Worm (Caenorhabditis elegans) whole organism, L2 larva: ENCODE results near the gene C16C8.22.

Source experiments
- C34F6.9 ChIP-seq: fragments of 150-350 bp; optimal IDR thresholded peaks from 2 replicates; lab custom pipeline; 2014; ENCODE audit warnings: missing biosample characterization, missing genetic modification characterization
- F13H6.1 ChIP-seq: sonication (generic microtip); optimal IDR thresholded peaks from 2 replicates; lab custom pipeline; 2016; ENCODE audit warnings: missing genetic modification characterization, missing compliant biosample characterization
- Y55F3AM.14 ChIP-seq: fragments of 200-800 bp; sonication (Bioruptor generic); optimal IDR thresholded peaks from 2 replicates; lab custom pipeline; 2018; ENCODE audit warnings: mild to moderate bottlenecking, missing genetic modification characterization, missing compliant biosample characterization
- ZK546.5 ChIP-seq: sonication (generic microtip); optimal IDR thresholded peaks from 2 replicates; lab custom pipeline; 2017; ENCODE audit warnings: missing biosample characterization, missing genetic modification characterization
- alr-1 ChIP-seq: fragments of 150-350 bp; optimal IDR thresholded peaks from 2 replicates; lab custom pipeline; 2014; ENCODE audit warnings: missing biosample characterization, missing genetic modification characterization
- aly-2 ChIP-seq: fragments of 150-350 bp; optimal IDR thresholded peaks from 2 replicates; lab custom pipeline; 2014; ENCODE audit warnings: missing biosample characterization, missing genetic modification characterization
- ama-1 ChIP-seq: fragments of 150-350 bp; optimal IDR thresholded peaks from 2 replicates; lab custom pipeline; 2018; ENCODE audit warnings: inconsistent platforms
- blmp-1 ChIP-seq: sonication (generic microtip); optimal IDR thresholded peaks from 2 replicates; lab custom pipeline; 2017; ENCODE audit warnings: missing genetic modification characterization, mild to moderate bottlenecking, missing compliant biosample characterization, antibody characterized with exemption, moderate library complexity; ENCODE audit not compliant: insufficient read depth
- crh-2 ChIP-seq: sonication (generic microtip); optimal IDR thresholded peaks from 2 replicates; lab custom pipeline; 2017; ENCODE audit warnings: missing biosample characterization, missing genetic modification characterization
- elt-1 ChIP-seq: fragments of 150-350 bp; optimal IDR thresholded peaks from 2 replicates; lab custom pipeline; 2014; ENCODE audit warnings: missing biosample characterization, missing genetic modification characterization
- elt-3 ChIP-seq: sonication (generic microtip); optimal IDR thresholded peaks from 2 replicates; lab custom pipeline; 2017; ENCODE audit warnings: missing biosample characterization, missing genetic modification characterization
- gmeb-1 ChIP-seq: fragments of 150-350 bp; optimal IDR thresholded peaks from 2 replicates; lab custom pipeline; 2014; ENCODE audit warnings: missing biosample characterization, missing genetic modification characterization
- lin-11 ChIP-seq: fragments of 150-350 bp; sonication (generic microtip); optimal IDR thresholded peaks from 2 replicates; lab custom pipeline; 2014; ENCODE audit warnings: missing biosample characterization, missing genetic modification characterization, inconsistent platforms, mixed read lengths
- lin-13 ChIP-seq: fragments of 150-350 bp; optimal IDR thresholded peaks from 2 replicates; lab custom pipeline; 2014; ENCODE audit warnings: missing biosample characterization, missing genetic modification reagents, missing genetic modification characterization
- lin-39 ChIP-seq: fragments of 150-350 bp; optimal IDR thresholded peaks from 2 replicates; lab custom pipeline; 2014; ENCODE audit warnings: missing biosample characterization, missing genetic modification reagents, missing genetic modification characterization
- lsy-2 ChIP-seq, 2 experiments: fragments of 150-350 bp in 1 of 2; sonication (generic microtip) in 1 of 2; optimal IDR thresholded peaks; 2 replicates each; lab custom pipeline; 2014 to 2017; ENCODE audit warnings: missing biosample characterization in 2 of 2, missing genetic modification characterization in 2 of 2
- mab-5 ChIP-seq: fragments of 150-350 bp; optimal IDR thresholded peaks from 2 replicates; lab custom pipeline; 2014; ENCODE audit warnings: missing biosample characterization, missing genetic modification characterization
- mdl-1 ChIP-seq, 2 experiments: fragments of 150-350 bp in 1 of 2; sonication (generic microtip) in 1 of 2; optimal IDR thresholded peaks; 2 replicates each; lab custom pipeline; 2017; ENCODE audit warnings: missing biosample characterization in 2 of 2, missing genetic modification characterization in 2 of 2
- nhr-12 ChIP-seq: fragments of 150-350 bp; optimal IDR thresholded peaks from 2 replicates; lab custom pipeline; 2014; ENCODE audit warnings: missing biosample characterization, missing genetic modification characterization
- nhr-129 ChIP-seq: fragments of 150-350 bp; optimal IDR thresholded peaks from 2 replicates; lab custom pipeline; 2014; ENCODE audit warnings: missing biosample characterization, missing genetic modification characterization
- nhr-25 ChIP-seq: fragments of 150-350 bp; sonication (generic microtip); optimal IDR thresholded peaks from 3 replicates; lab custom pipeline; 2014; ENCODE audit warnings: missing biosample characterization, missing genetic modification characterization
- nhr-6 ChIP-seq: fragments of 150-350 bp; optimal IDR thresholded peaks from 2 replicates; lab custom pipeline; 2014; ENCODE audit warnings: missing biosample characterization, missing genetic modification characterization
- snpc-4 ChIP-seq: fragments of 150-350 bp; optimal IDR thresholded peaks from 2 replicates; lab custom pipeline; 2014; ENCODE audit warnings: missing biosample characterization, missing genetic modification characterization
- unc-39 ChIP-seq: fragments of 150-350 bp; optimal IDR thresholded peaks from 2 replicates; lab custom pipeline; 2014; ENCODE audit warnings: missing biosample characterization, missing genetic modification characterization
- unc-55 ChIP-seq: fragments of 150-350 bp; sonication (generic microtip); optimal IDR thresholded peaks from 3 replicates; lab custom pipeline; 2014; ENCODE audit warnings: missing biosample characterization, missing genetic modification reagents, missing genetic modification characterization
- unc-62 ChIP-seq: fragments of 150-350 bp; optimal IDR thresholded peaks from 2 replicates; lab custom pipeline; 2014; ENCODE audit warnings: missing biosample characterization, missing genetic modification reagents, missing genetic modification characterization
- zag-1 ChIP-seq: fragments of 150-350 bp; optimal IDR thresholded peaks from 2 replicates; lab custom pipeline; 2014; ENCODE audit warnings: missing biosample characterization, missing genetic modification characterization
- ztf-1 ChIP-seq: fragments of 200-800 bp; sonication (Bioruptor generic); conservative IDR thresholded peaks from 2 replicates; pipeline ENCODE4 v1.3.6; 2022; ENCODE audit warnings: missing genetic modification characterization, missing compliant biosample characterization
- ztf-4 ChIP-seq: fragments of 150-350 bp; optimal IDR thresholded peaks from 2 replicates; lab custom pipeline; 2014; ENCODE audit warnings: missing biosample characterization, missing genetic modification characterization

C16C8.22 gene

DNA sequence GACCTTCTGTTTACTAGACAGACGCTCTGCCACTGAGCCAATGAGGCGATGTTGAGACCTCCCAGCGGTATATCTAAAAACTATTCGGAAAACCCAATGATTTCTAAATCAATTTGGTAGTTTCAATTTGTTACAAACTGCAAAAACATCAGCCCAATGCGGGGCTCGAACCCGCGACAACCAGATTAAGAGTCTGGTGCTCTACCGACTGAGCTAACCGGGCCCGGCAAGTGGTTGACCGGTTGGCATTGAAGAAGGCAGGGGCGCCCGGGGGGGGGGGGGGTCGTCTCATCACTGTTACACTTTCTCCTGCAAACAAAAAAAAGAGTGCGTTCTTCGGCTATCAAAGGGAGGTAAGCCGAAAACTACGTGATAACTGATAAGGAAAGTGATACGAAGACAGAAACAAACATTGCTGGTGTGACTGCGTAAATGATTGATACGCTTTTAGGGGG lies 3.8 kb downstream of the C16C8.22 start (continued):
- TF ChIP-seq zag-1 (tag; lab: Kevin White, UChicago), result no peak
- peak; percentile 12 for TF ChIP-seq nhr-129 (tag; lab: Kevin White, UChicago)
- no peak for TF ChIP-seq alr-1
- no peak for TF ChIP-seq ZK546.5
- TF ChIP-seq blmp-1 (tag; lab: Kevin White, UChicago), result no peak
- no peak for TF ChIP-seq ama-1 (lab: Kevin White, UChicago)
- TF ChIP-seq lin-11 (tag; lab: Kevin White, UChicago), result no peak
- no peak for TF ChIP-seq elt-3 (tag; lab: Kevin White, UChicago)
- TF ChIP-seq ztf-4, result no peak
- no peak for TF ChIP-seq mdl-1 (tag; optimal IDR thresholded peaks at IDR 0.05; lab: Kevin White, UChicago)
- no peak for TF ChIP-seq unc-62 (GFP tag; lab: Kevin White, UChicago)
- no peak for TF ChIP-seq snpc-4 (tag; lab: Kevin White, UChicago)
- TF ChIP-seq nhr-6, result no peak
- no peak for TF ChIP-seq mab-5 (tag; lab: Kevin White, UChicago)
- no peak for TF ChIP-seq lsy-2 (tag; optimal IDR thresholded peaks at IDR 0.05; lab: Kevin White, UChicago)
- no peak for TF ChIP-seq elt-1 (tag; lab: Kevin White, UChicago)

DNA sequence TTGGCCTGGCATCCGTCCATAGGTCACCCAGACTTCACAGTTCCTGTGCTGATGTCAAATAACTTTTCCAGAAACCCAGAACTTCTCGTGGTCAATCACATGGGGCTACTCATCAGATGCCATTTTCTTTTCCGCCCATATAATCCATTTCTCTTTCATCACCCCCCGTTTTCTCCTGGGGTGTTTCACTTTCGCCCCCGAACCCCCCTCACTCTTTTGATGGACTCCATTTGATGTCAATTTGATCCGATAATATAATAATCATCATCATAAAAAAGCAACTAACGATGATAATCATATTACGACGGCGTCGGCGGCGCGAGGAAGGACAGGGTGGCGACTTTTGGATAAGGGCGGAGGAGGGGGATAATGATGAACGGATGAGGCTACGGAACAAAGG lies 4.8 kb downstream of the C16C8.22 start:
- TF ChIP-seq blmp-1 (tag; lab: Kevin White, UChicago) (peak; percentile 39), Y55F3AM.14 (no peak)

DNA sequence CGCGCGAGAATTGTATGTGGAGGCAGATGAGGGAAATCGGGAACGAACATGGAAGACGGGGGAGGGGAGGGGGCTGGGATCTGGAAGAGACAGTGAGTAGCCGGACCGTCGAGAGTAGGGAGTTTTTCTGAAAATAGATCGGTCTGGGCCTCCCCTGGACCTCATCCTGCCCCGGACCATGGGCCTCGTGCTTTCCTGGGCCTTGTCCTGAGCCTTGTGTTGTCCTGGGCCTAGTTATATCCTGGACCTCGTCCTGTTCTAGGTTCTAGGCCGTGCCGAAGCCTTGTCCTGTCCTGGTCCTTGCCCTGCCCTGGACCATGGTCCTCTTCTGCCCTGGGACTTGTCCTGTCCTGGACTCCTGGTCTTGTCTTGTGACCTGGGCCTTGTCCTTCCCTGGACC lies 5.7 kb downstream of the C16C8.22 start:
- TF ChIP-seq gmeb-1 (tag; lab: Kevin White, UChicago), result no peak
- TF ChIP-seq alr-1, result no peak
- TF ChIP-seq C34F6.9 (tag; lab: Kevin White, UChicago), result no peak
- TF ChIP-seq elt-3 (tag; lab: Kevin White, UChicago), result no peak
- TF ChIP-seq mdl-1 (tag; optimal IDR thresholded peaks at IDR 0.05; lab: Kevin White, UChicago), result no peak

DNA sequence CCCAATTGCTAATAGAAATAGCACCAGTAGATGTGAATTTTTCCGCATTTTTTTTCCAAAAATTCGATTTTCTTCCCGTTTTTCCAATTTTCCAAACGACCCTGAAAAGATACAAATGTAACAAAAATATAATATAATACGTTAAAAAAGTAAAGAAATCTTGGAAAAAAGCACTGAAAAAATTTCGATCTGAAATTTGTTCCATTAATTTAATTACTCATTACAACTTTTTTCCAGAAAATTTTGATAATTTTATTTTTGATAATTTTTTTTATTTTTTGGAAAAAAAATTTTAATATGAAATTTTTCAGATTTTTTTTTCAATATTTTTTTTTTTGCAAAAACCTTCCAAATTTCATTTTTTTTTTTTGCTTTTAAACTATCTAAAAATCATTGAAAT lies 6.6 kb downstream of the C16C8.22 start, which contains the start of gene skpo-2:
skpo-2 (minus strand) TSS at position 101 of the 400 bp plus-strand sequence.
- no peak for TF ChIP-seq nhr-25 (tag; lab: Kevin White, UChicago)
- no peak for TF ChIP-seq unc-39 (tag; lab: Kevin White, UChicago)
- TF ChIP-seq elt-3 (tag; lab: Kevin White, UChicago), result no peak
- TF ChIP-seq mab-5 (tag; lab: Kevin White, UChicago), result no peak
- TF ChIP-seq lin-39 (tag; lab: Kevin White, UChicago), result no peak

DNA sequence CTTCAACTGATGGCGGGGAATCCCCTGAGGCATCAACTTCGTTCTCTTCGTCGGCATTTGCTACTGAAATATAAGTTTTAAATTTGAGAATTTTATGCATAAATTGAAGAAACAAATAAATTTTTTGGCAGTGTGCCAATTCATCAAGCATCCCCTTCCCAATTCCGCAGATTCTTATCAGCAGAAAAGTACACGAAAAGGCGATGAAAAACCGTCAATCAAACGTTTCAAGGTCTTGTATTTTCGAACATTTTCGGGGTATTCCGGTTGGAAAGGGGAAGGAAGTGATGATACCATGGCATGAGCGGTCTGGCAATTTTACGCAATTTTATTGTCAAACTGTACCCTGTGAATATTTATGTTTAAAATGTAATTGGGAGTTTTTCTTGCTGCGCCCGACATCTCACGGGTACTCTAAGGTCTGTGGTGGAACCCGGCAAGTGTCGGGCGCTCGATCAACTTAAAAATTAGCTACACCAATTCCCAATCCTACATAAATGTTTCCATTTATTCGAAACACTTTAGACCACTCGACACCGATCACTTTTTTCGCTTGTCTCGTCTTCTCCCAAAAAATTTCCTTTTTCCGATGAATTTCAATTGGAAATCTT lies 8.1 kb downstream of the C16C8.22 start:
- TF ChIP-seq snpc-4 (tag; lab: Kevin White, UChicago), result peak; percentile 67
- TF ChIP-seq nhr-25 (tag; lab: Kevin White, UChicago), result peak; percentile 26
- no peak for TF ChIP-seq aly-2 (tag; lab: Kevin White, UChicago)

DNA sequence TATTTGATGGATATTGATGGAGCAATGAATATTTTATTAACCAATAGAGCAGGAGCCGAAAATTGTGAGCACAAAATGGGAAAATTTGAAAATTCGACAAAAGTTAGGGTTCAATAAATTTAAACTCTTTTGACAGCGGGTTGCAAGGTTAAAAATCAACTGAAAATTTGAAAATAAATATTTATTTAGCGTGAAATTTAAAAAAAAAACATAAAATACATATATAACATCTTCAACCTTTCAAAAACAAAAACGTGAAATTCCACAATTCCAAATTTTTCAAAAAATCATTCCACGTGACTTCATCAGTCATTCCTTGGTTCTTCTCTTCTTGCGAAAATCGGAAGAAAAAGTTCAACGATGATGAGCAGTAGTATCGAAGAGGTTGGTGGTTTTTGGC lies 13.7 kb downstream of the C16C8.22 start, which contains the start of gene C16C8.18:
C16C8.18 (plus strand) TSS at position 301 of the 400 bp plus-strand sequence.
- TF ChIP-seq zag-1 (tag; lab: Kevin White, UChicago), result no peak
- no peak for TF ChIP-seq snpc-4 (tag; lab: Kevin White, UChicago)
- TF ChIP-seq elt-3 (tag; lab: Kevin White, UChicago), result no peak
- TF ChIP-seq unc-55, result peak; percentile 27
- TF ChIP-seq nhr-12 (tag; lab: Kevin White, UChicago), result no peak

DNA sequence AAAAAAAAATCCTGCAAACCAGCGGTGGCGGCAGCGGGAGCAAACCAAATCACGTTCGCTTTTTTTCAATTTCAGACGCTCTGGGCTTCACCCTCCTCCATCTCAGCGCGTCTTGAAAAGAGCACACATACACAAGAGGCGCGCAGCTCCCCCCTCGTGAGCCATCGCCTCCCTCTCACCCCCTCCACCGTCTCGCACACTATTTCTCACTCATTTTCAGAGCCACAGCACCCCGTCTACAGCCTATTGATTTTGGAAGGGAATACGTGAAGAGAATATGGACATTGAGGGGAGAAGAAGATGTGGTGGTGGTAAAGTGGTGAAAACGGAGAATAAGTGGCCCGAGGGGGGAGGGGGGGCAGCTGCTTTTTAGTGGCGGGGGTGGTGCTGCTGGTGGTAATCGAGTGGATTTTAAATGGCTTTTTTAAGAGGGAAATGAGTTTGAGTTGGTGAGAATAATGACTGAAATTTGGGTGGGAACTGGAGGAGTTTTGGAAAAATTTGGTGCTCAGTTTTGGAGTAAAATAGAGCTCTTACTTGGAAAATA lies 14.8 kb downstream of the C16C8.22 start:
- TF ChIP-seq unc-55 (peak; percentile 73), ztf-1 (GFP tag; lab: Robert Waterston, UW) (no peak), F13H6.1 (peak; percentile 1), zag-1 (tag; lab: Kevin White, UChicago) (peak; percentile 9), C34F6.9 (tag; lab: Kevin White, UChicago) (peak; percentile 56), ama-1 (lab: Kevin White, UChicago) (no peak), lin-13 (peak; percentile 17), lin-11 (tag; lab: Kevin White, UChicago) (peak; percentile 66), mdl-1 (tag; optimal IDR thresholded peaks at IDR 0.05; lab: Kevin White, UChicago) (peak in 1 of 2 experiments; percentile 51), nhr-129 (tag; lab: Kevin White, UChicago) (peak; percentile 22), Y55F3AM.14 (no peak), lsy-2 (tag; optimal IDR thresholded peaks at IDR 0.05; lab: Kevin White, UChicago) (peak in 1 of 2 experiments; percentile 49), ZK546.5 (no peak), unc-39 (tag; lab: Kevin White, UChicago) (no peak), crh-2 (peak; percentile 0), snpc-4 (tag; lab: Kevin White, UChicago) (peak; percentile 12)
- TF ChIP-seq, all 48 proteins: peak for 11
